Fruit fly (Drosophila melanogaster) S2 (cell line): ENCODE measurements around the gene CG45218.

Experiments
- CG8478 ChIP-seq: fragments of >200 bp; optimal IDR thresholded peaks from 2 replicates; lab custom pipeline; 2018
- CTCF ChIP-seq, 2 experiments: fragments of >200 bp; optimal IDR thresholded peaks; 2 replicates each; lab custom pipeline; 2018

DNA sequence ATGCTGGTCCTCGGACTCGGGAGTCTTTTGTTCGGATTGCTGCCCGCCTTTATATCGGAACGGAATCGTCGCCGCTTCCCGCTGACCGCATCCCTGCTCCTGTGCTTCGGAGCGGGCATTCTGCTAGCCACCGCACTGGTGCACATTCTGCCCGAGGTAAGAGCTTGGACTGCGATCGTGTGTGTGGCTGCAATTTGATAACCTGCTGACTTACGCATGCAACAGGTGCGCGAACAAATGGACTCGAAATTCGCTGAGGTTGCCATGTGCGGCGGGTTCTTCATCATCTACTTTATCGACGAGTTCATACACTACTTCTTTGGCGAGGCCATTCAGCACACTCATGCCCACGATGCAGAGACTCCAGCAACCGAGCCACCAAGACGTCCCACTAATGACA lies 21.7 kb downstream of the CG45218 start:
- TF ChIP-seq CG8478 (lab: Kevin White, UChicago) (no peak), CTCF (optimal IDR thresholded peaks at IDR 0.05; lab: Kevin White, UChicago) (no peak)
